Fruit fly (Drosophila melanogaster): ENCODE data around the gene CG13065.

Gene CG13065

dm6 chr3L:16228659-16229205, 48.5 kb upstream of the CG13065 start, which contains the start of gene Tmx3 (continued):
- peak; percentile 77 for TF ChIP-seq HHEX (GFP tag; optimal IDR thresholded peaks at IDR 0.05)
- TF ChIP-seq usp (GFP tag; optimal IDR thresholded peaks at IDR 0.05) = no peak
- peak; percentile 39 for TF ChIP-seq nau (GFP tag; optimal IDR thresholded peaks at IDR 0.05)
- peak; percentile 71 for TF ChIP-seq tin (GFP tag; optimal IDR thresholded peaks at IDR 0.05)
- no peak for TF ChIP-seq dmrt99B (tag; optimal IDR thresholded peaks at IDR 0.05)
- TF ChIP-seq cas (GFP tag; IDR thresholded peaks at IDR 0.05) = peak; percentile 86
- peak; percentile 92 for TF ChIP-seq ken (GFP tag; IDR thresholded peaks at IDR 0.05)
- peak; percentile 91 for TF ChIP-seq tio (GFP tag; optimal IDR thresholded peaks at IDR 0.05)
- no peak for TF ChIP-seq ab (GFP tag; optimal IDR thresholded peaks at IDR 0.05)
- TF ChIP-seq zen2 (GFP tag; IDR thresholded peaks at IDR 0.05; ENCODE audit: partially characterized antibody) = no peak
- TF ChIP-seq croc (GFP tag; conservative IDR thresholded peaks at IDR 0.05) = peak; percentile 80
- TF ChIP-seq knrl (GFP tag; IDR thresholded peaks at IDR 0.05; ENCODE audit: partially characterized antibody) = no peak; the same call in 2 of the 3 replicates
- TF ChIP-seq Lhr (GFP tag; optimal IDR thresholded peaks at IDR 0.05) = peak; percentile 83
- peak; percentile 54 for TF ChIP-seq CG15011 (GFP tag; optimal IDR thresholded peaks at IDR 0.05)
- TF ChIP-seq fru (optimal IDR thresholded peaks at IDR 0.05) = no peak
- TF ChIP-seq CG2678 (tag; optimal IDR thresholded peaks at IDR 0.05) = peak; percentile 92
- TF ChIP-seq kni (GFP tag; optimal IDR thresholded peaks at IDR 0.05) = no peak
- peak; percentile 83 for TF ChIP-seq CG4404 (GFP tag; IDR thresholded peaks at IDR 0.05)
- TF ChIP-seq schlank (tag; optimal IDR thresholded peaks at IDR 0.05) = peak; percentile 27
- TF ChIP-seq CG3847 (GFP tag; IDR thresholded peaks at IDR 0.05) = peak; percentile 94
- TF ChIP-seq sna (GFP tag; IDR thresholded peaks at IDR 0.05; ENCODE audit: partially characterized antibody) = no peak
- peak; percentile 75 for TF ChIP-seq Sox100B (GFP tag; optimal IDR thresholded peaks at IDR 0.05)
- TF ChIP-seq Lpt (GFP tag; optimal IDR thresholded peaks at IDR 0.05) = no peak
- no peak for TF ChIP-seq Mes4 (GFP tag; optimal IDR thresholded peaks at IDR 0.05)
- peak; percentile 86 for TF ChIP-seq fd3F (GFP tag; optimal IDR thresholded peaks at IDR 0.05)
- peak; percentile 91 for TF ChIP-seq otp (GFP tag; IDR thresholded peaks at IDR 0.05)
- peak; percentile 96 for TF ChIP-seq CG9932 (GFP tag; IDR thresholded peaks at IDR 0.05)
- TF ChIP-seq gsb-n (tag; optimal IDR thresholded peaks at IDR 0.05) = peak; percentile 85
- no peak for TF ChIP-seq hb (GFP tag; IDR thresholded peaks at IDR 0.05; ENCODE audit: partially characterized antibody)
- no peak for TF ChIP-seq BtbVII (GFP tag; optimal IDR thresholded peaks at IDR 0.05)
- peak; percentile 93 for TF ChIP-seq Xbp1 (GFP tag; optimal IDR thresholded peaks at IDR 0.05)
- TF ChIP-seq B-H1 (GFP tag; IDR thresholded peaks at IDR 0.05) = peak; percentile 89
- peak; percentile 91 for TF ChIP-seq Max (GFP tag; optimal IDR thresholded peaks at IDR 0.05)
- no peak for TF ChIP-seq Gsc (GFP tag; IDR thresholded peaks at IDR 0.05)
- TF ChIP-seq CG10147 (GFP tag; optimal IDR thresholded peaks at IDR 0.05) = peak; percentile 88
- TF ChIP-seq psq (GFP tag; optimal IDR thresholded peaks at IDR 0.05) = peak; percentile 58
- peak; percentile 94 for TF ChIP-seq row (GFP tag; IDR thresholded peaks at IDR 0.05)
- no peak for TF ChIP-seq chinmo (GFP tag; IDR thresholded peaks at IDR 0.05; ENCODE audit: partially characterized antibody)
- peak; percentile 87 for TF ChIP-seq lab (GFP tag; optimal IDR thresholded peaks at IDR 0.05)
- TF ChIP-seq Fer1 (GFP tag; optimal IDR thresholded peaks at IDR 0.05) = no peak
- peak; percentile 59 for TF ChIP-seq CG10431 (GFP tag; optimal IDR thresholded peaks at IDR 0.05)
- TF ChIP-seq Antp (GFP tag; optimal IDR thresholded peaks at IDR 0.05) = peak; percentile 65
- no peak for TF ChIP-seq cad (GFP tag; optimal IDR thresholded peaks at IDR 0.05)
- peak; percentile 90 for TF ChIP-seq CG17359 (tag; optimal IDR thresholded peaks at IDR 0.05)
- TF ChIP-seq ci (GFP tag; IDR thresholded peaks at IDR 0.05) = peak; percentile 93
- no peak for TF ChIP-seq CG3995 (GFP tag; optimal IDR thresholded peaks at IDR 0.05)
- TF ChIP-seq z (GFP tag; IDR thresholded peaks at IDR 0.05) = no peak
- TF ChIP-seq CG10321 (GFP tag; IDR thresholded peaks at IDR 0.05) = peak; percentile 55; the same call in 1 of the 2 replicates
- TF ChIP-seq esg (GFP tag; conservative IDR thresholded peaks at IDR 0.05) = peak; percentile 89
- no peak for TF ChIP-seq Trl (optimal IDR thresholded peaks at IDR 0.05)
- TF ChIP-seq Trl (GFP tag; optimal IDR thresholded peaks at IDR 0.05) = peak; percentile 52
